Fruit fly (Drosophila melanogaster) whole organism, prepupa: ENCODE data around the gene CG14282.

ENCODE experiments used
- Smox ChIP-seq: fragments of 200-800 bp; sonication (Bioruptor generic); optimal IDR thresholded peaks from 3 replicates; lab custom pipeline; 2016; ENCODE audit warnings: missing biosample characterization, missing genetic modification characterization
- acj6 ChIP-seq: fragments of 200-800 bp; sonication (Bioruptor generic); optimal IDR thresholded peaks from 3 replicates; lab custom pipeline; 2016; ENCODE audit warnings: missing biosample characterization, missing genetic modification characterization

- TF ChIP-seq acj6 (GFP tag; lab: Kevin White, UChicago) (peak; percentile 50), Smox (GFP tag; lab: Kevin White, UChicago) (peak; percentile 58)
Observed at dm6 chr3R:19147511-19148239, 29.1 kb upstream of the CG14282 start, which contains the start of gene Ppcs.
